Fruit fly (Drosophila melanogaster): ENCODE measurements around the gene OdsH.

Gene OdsH

DNA sequence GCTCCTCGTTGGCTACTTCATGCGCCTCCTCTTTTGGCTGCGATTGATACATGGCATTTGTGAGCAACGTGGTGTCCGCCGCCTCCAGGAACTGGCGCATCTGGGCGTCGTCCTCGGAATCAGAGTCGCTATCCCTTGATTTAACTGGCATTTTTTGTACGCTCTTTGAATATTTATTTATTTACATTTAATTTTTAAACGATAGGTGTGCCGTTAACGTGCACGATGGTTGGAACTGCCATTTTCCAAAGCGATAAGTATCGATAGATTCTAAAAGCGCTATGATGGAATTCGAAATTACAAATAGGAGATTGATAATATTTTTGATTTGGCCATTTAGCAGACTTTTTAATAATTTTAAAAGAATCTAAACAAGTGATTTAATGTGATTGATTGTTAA, 61.6 kb downstream of the OdsH start, which contains the start of gene CG32554 (continued):
- TF ChIP-seq tna (GFP tag; IDR thresholded peaks at IDR 0.05; ENCODE audit: partially characterized antibody) (peak; percentile 85), Hmx (GFP tag; optimal IDR thresholded peaks at IDR 0.05) (no peak), unc-4 (GFP tag; IDR thresholded peaks at IDR 0.05; ENCODE audit: partially characterized antibody) (peak; percentile 87), sim (GFP tag; IDR thresholded peaks at IDR 0.05) (no peak), CG34224 (GFP tag; IDR thresholded peaks at IDR 0.05; ENCODE audit: partially characterized antibody) (peak; percentile 93), CG8944 (GFP tag; optimal IDR thresholded peaks at IDR 0.05) (no peak), Awh (GFP tag; IDR thresholded peaks at IDR 0.05) (no peak), Fer3 (tag; optimal IDR thresholded peaks at IDR 0.05) (no peak), CG13894 (tag; optimal IDR thresholded peaks at IDR 0.05) (no peak), Elba2 (GFP tag; optimal IDR thresholded peaks at IDR 0.05) (no peak), CoRest (tag; optimal IDR thresholded peaks at IDR 0.05) (no peak), run (tag; optimal IDR thresholded peaks at IDR 0.05) (no peak), Aef1 (GFP tag; IDR thresholded peaks at IDR 0.05) (no peak), Hr78 (GFP tag; optimal IDR thresholded peaks at IDR 0.05) (no peak), CG16813 (GFP tag; IDR thresholded peaks at IDR 0.05; ENCODE audit: partially characterized antibody) (peak; percentile 86), CG18599 (GFP tag; optimal IDR thresholded peaks at IDR 0.05) (no peak), schlank (tag; optimal IDR thresholded peaks at IDR 0.05) (no peak), vnd (GFP tag; IDR thresholded peaks at IDR 0.05; ENCODE audit: partially characterized antibody) (peak; percentile 83), lab (GFP tag; optimal IDR thresholded peaks at IDR 0.05) (no peak), CG4360 (GFP tag; IDR thresholded peaks at IDR 0.05) (no peak), da (GFP tag; optimal IDR thresholded peaks at IDR 0.05) (no peak), CG9817 (tag; optimal IDR thresholded peaks at IDR 0.05) (no peak), Sox100B (GFP tag; optimal IDR thresholded peaks at IDR 0.05) (no peak), CG16815 (GFP tag; optimal IDR thresholded peaks at IDR 0.05) (no peak), Gug (GFP tag; IDR thresholded peaks at IDR 0.05) (no peak), mld (GFP tag; IDR thresholded peaks at IDR 0.05; ENCODE audit: partially characterized antibody) (peak; percentile 78; the same call in 2 of the 3 replicates), CG11560 (tag; IDR thresholded peaks at IDR 0.05) (no peak), CG1832 (GFP tag; optimal IDR thresholded peaks at IDR 0.05) (no peak), eve (GFP tag; optimal IDR thresholded peaks at IDR 0.05) (no peak), CG15601 (tag; optimal IDR thresholded peaks at IDR 0.05) (no peak), sug (tag; optimal IDR thresholded peaks at IDR 0.05) (no peak), Bgb (GFP tag; IDR thresholded peaks at IDR 0.05; ENCODE audit: partially characterized antibody) (peak; percentile 91), ac (GFP tag; optimal IDR thresholded peaks at IDR 0.05) (no peak), ash1 (GFP tag; optimal IDR thresholded peaks at IDR 0.05) (no peak), bsh (GFP tag; optimal IDR thresholded peaks at IDR 0.05) (no peak), Trl (optimal IDR thresholded peaks at IDR 0.05) (no peak), Trl (GFP tag; optimal IDR thresholded peaks at IDR 0.05) (no peak), Myb (GFP tag; optimal IDR thresholded peaks at IDR 0.05) (peak; percentile 61), Dll (GFP tag; IDR thresholded peaks at IDR 0.05; ENCODE audit: partially characterized antibody) (peak; percentile 93), zf30C (GFP tag; optimal IDR thresholded peaks at IDR 0.05) (no peak), Rfx (GFP tag; IDR thresholded peaks at IDR 0.05) (no peak), CG42726 (GFP tag; IDR thresholded peaks at IDR 0.05; ENCODE audit: partially characterized antibody) (peak; percentile 80; the same call in 1 of the 2 replicates), danr (GFP tag; IDR thresholded peaks at IDR 0.05) (no peak), hb (GFP tag; IDR thresholded peaks at IDR 0.05; ENCODE audit: partially characterized antibody) (peak; percentile 83), trem (tag; optimal IDR thresholded peaks at IDR 0.05) (peak; percentile 95), prd (optimal IDR thresholded peaks at IDR 0.05) (no peak), prd (GFP tag; IDR thresholded peaks at IDR 0.05) (no peak), CG8290 (GFP tag; optimal IDR thresholded peaks at IDR 0.05) (no peak), CG8290 (tag; optimal IDR thresholded peaks at IDR 0.05) (no peak), slou (GFP tag; optimal IDR thresholded peaks at IDR 0.05) (no peak), CG17612 (GFP tag; IDR thresholded peaks at IDR 0.05) (no peak)
